Worm (Caenorhabditis elegans) whole organism, L1 larva: ENCODE measurements around the gene C06H5.6.
"Not testable (repeated sequence)": the region's sequence is repeated elsewhere in the genome, so short reads cannot be mapped to it uniquely, and the experiment has no call there.

Experiments
- C04F5.9 ChIP-seq: sonication (generic microtip); optimal IDR thresholded peaks from 2 replicates; lab custom pipeline; 2016; ENCODE audit warnings: missing genetic modification characterization, missing compliant biosample characterization
- C34B4.2 ChIP-seq: sonication (generic microtip); optimal IDR thresholded peaks from 2 replicates; lab custom pipeline; 2017; ENCODE audit warnings: mild to moderate bottlenecking, missing genetic modification characterization, missing compliant biosample characterization
- F16B12.6 ChIP-seq: fragments of 150-350 bp; optimal IDR thresholded peaks from 2 replicates; lab custom pipeline; 2014; ENCODE audit warnings: missing biosample characterization, missing genetic modification characterization
- ama-1 ChIP-seq: fragments of 150-350 bp; optimal IDR thresholded peaks from 2 replicates; lab custom pipeline; 2014
- blmp-1 ChIP-seq: fragments of 150-350 bp; optimal IDR thresholded peaks from 2 replicates; lab custom pipeline; 2014; ENCODE audit warnings: missing biosample characterization, missing genetic modification characterization
- ceh-82 ChIP-seq, 3 experiments: fragments of 150-350 bp in 1 of 3; sonication (generic microtip) in 2 of 3; optimal IDR thresholded peaks; 2 replicates each; lab custom pipeline; 2014 to 2017; ENCODE audit warnings: missing biosample characterization in 3 of 3, missing genetic modification characterization in 3 of 3
- ceh-88 ChIP-seq: fragments of 200-800 bp; sonication (Bioruptor generic); IDR thresholded peaks from 2 replicates; pipeline ENCODE4 v1.3.6; 2022; ENCODE audit warnings: missing genetic modification characterization, missing compliant biosample characterization
- ces-1 ChIP-seq: fragments of 150-350 bp; optimal IDR thresholded peaks from 2 replicates; lab custom pipeline; 2014; ENCODE audit warnings: missing biosample characterization, missing genetic modification reagents, missing genetic modification characterization
- egl-13 ChIP-seq: sonication (generic microtip); optimal IDR thresholded peaks from 2 replicates; lab custom pipeline; 2016; ENCODE audit warnings: missing genotype, missing genetic modification reagents, missing genetic modification characterization, missing compliant biosample characterization
- egl-27 ChIP-seq, 2 experiments: fragments of 150-350 bp in 1 of 2; sonication (generic microtip); optimal IDR thresholded peaks; 3 replicates each; lab custom pipeline; 2017 to 2018; ENCODE audit warnings: missing biosample characterization in 2 of 2, missing genetic modification characterization in 2 of 2, missing genetic modification reagents in 2 of 2
- elt-2 ChIP-seq: sonication (generic microtip); optimal IDR thresholded peaks from 2 replicates; lab custom pipeline; 2016; ENCODE audit warnings: missing genetic modification characterization, mild to moderate bottlenecking, inconsistent platforms, missing compliant biosample characterization, missing genetic modification reagents
- ets-5 ChIP-seq: fragments of 200-800 bp; sonication (Bioruptor generic); IDR thresholded peaks from 2 replicates; pipeline ENCODE4 v1.3.6; 2022; ENCODE audit warnings: missing genetic modification characterization, missing compliant biosample characterization
- fkh-10 ChIP-seq: sonication (generic microtip); optimal IDR thresholded peaks from 2 replicates; lab custom pipeline; 2017; ENCODE audit warnings: missing biosample characterization, missing genetic modification reagents, missing genetic modification characterization
- grh-1 ChIP-seq: fragments of 200-800 bp; sonication (Bioruptor generic); IDR thresholded peaks from 2 replicates; pipeline ENCODE4 v1.3.6; 2022; ENCODE audit warnings: missing genetic modification reagents, missing genetic modification characterization, missing compliant biosample characterization
- isw-1 ChIP-seq: fragments of 200-800 bp; sonication (Bioruptor generic); IDR thresholded peaks from 2 replicates; pipeline ENCODE4 v1.3.6; 2022; ENCODE audit warnings: missing genetic modification characterization, missing compliant biosample characterization
- lin-15B ChIP-seq: fragments of 150-350 bp; sonication (generic microtip); optimal IDR thresholded peaks from 3 replicates; lab custom pipeline; 2014; ENCODE audit warnings: missing biosample characterization, missing genetic modification characterization
- lin-39 ChIP-seq: fragments of 150-350 bp; optimal IDR thresholded peaks from 2 replicates; lab custom pipeline; 2014; ENCODE audit warnings: missing biosample characterization, missing genetic modification reagents, missing genetic modification characterization
- lsy-2 ChIP-seq, 2 experiments: fragments of 150-350 bp; optimal IDR thresholded peaks; 2 replicates each; lab custom pipeline; 2014; ENCODE audit warnings: missing biosample characterization in 2 of 2, missing genetic modification characterization in 2 of 2
- mab-9 ChIP-seq: fragments of 200-800 bp; sonication (Bioruptor generic); IDR thresholded peaks from 2 replicates; pipeline ENCODE4 v1.3.6; 2022; ENCODE audit warnings: missing genetic modification reagents, missing genetic modification characterization, missing compliant biosample characterization
- nhr-12 ChIP-seq: sonication (generic microtip); optimal IDR thresholded peaks from 2 replicates; lab custom pipeline; 2017; ENCODE audit warnings: missing biosample characterization, missing genetic modification characterization
- nhr-20 ChIP-seq: sonication (generic microtip); optimal IDR thresholded peaks from 2 replicates; lab custom pipeline; 2016; ENCODE audit warnings: mild to moderate bottlenecking, missing genetic modification characterization, missing compliant biosample characterization
- nhr-47 ChIP-seq: sonication (generic microtip); optimal IDR thresholded peaks from 2 replicates; lab custom pipeline; 2016; ENCODE audit warnings: mild to moderate bottlenecking, missing genetic modification characterization, moderate library complexity, missing compliant biosample characterization
- nhr-71 ChIP-seq: sonication (generic microtip); optimal IDR thresholded peaks from 2 replicates; lab custom pipeline; 2016; ENCODE audit warnings: mild to moderate bottlenecking, missing genetic modification characterization, moderate library complexity, missing compliant biosample characterization
- nhr-76 ChIP-seq: sonication (generic microtip); optimal IDR thresholded peaks from 2 replicates; lab custom pipeline; 2017; ENCODE audit warnings: missing biosample characterization, missing genetic modification characterization
- nhr-84 ChIP-seq: sonication (generic microtip); optimal IDR thresholded peaks from 2 replicates; lab custom pipeline; 2017; ENCODE audit warnings: missing biosample characterization, missing genetic modification characterization
- pqm-1 ChIP-seq: sonication (generic microtip); optimal IDR thresholded peaks from 3 replicates; lab custom pipeline; 2017; ENCODE audit warnings: missing biosample characterization, missing genetic modification characterization
- rnt-1 ChIP-seq: sonication (generic microtip); optimal IDR thresholded peaks from 2 replicates; lab custom pipeline; 2016; ENCODE audit warnings: mild to moderate bottlenecking, missing genetic modification characterization, moderate library complexity, missing compliant biosample characterization
- skn-1 ChIP-seq: fragments of 150-350 bp; optimal IDR thresholded peaks from 2 replicates; lab custom pipeline; 2014; ENCODE audit warnings: missing biosample characterization, missing genetic modification characterization
- snpc-4 ChIP-seq: fragments of 150-350 bp; optimal IDR thresholded peaks from 2 replicates; lab custom pipeline; 2014; ENCODE audit warnings: missing biosample characterization, missing genetic modification characterization
- snu-23 ChIP-seq: sonication (generic microtip); optimal IDR thresholded peaks from 2 replicates; lab custom pipeline; 2016; ENCODE audit warnings: missing genetic modification characterization, missing compliant biosample characterization
- swsn-7 ChIP-seq: sonication (generic microtip); optimal IDR thresholded peaks from 2 replicates; lab custom pipeline; 2016; ENCODE audit warnings: missing genetic modification characterization, missing compliant biosample characterization
- tbx-2 ChIP-seq: sonication (generic microtip); optimal IDR thresholded peaks from 2 replicates; lab custom pipeline; 2016; ENCODE audit warnings: missing genetic modification characterization, missing compliant biosample characterization
- unc-98 ChIP-seq: fragments of 200-800 bp; sonication (Bioruptor generic); IDR thresholded peaks from 2 replicates; pipeline ENCODE4 v1.3.6; 2022; ENCODE audit warnings: missing genetic modification characterization, missing compliant biosample characterization
- vab-15 ChIP-seq: sonication (generic microtip); optimal IDR thresholded peaks from 2 replicates; lab custom pipeline; 2017; ENCODE audit warnings: missing genotype, mild to moderate bottlenecking, missing genetic modification characterization, missing compliant biosample characterization
- xbp-1 ChIP-seq: sonication (generic microtip); optimal IDR thresholded peaks from 2 replicates; lab custom pipeline; 2016; ENCODE audit warnings: missing genetic modification characterization, missing compliant biosample characterization
- zip-4 ChIP-seq: fragments of 200-800 bp; sonication (Bioruptor generic); optimal IDR thresholded peaks from 2 replicates; lab custom pipeline; 2018; ENCODE audit warnings: mild to moderate bottlenecking, missing genetic modification characterization, moderate library complexity, missing compliant biosample characterization
- ztf-4 ChIP-seq: fragments of 150-350 bp; optimal IDR thresholded peaks from 2 replicates; lab custom pipeline; 2014; ENCODE audit warnings: missing biosample characterization, missing genetic modification characterization

The C06H5.6 gene

ce11 chrV:17903829-17904228 lies 15.0 kb upstream of the C06H5.6 start, which contains the start of gene C06H5.14:
Gene C06H5.14 (plus strand): TSS chrV:17904129.
- TF ChIP-seq nhr-71; nhr-20 (tag; lab: Kevin White, UChicago); xbp-1 (tag; lab: Kevin White, UChicago): not testable (repeated sequence)

ce11 chrV:17899503-17899902 lies 10.7 kb upstream of the C06H5.6 start, which contains the start of gene fbxa-157:
Gene fbxa-157 (plus strand): TSS chrV:17899803.
- no peak for TF ChIP-seq blmp-1

- not testable (repeated sequence) for TF ChIP-seq vab-15 (tag; lab: Kevin White, UChicago); snu-23 (GFP tag; lab: Kevin White, UChicago); tbx-2 (tag; lab: Kevin White, UChicago)
Measured at ce11 chrV:17897646-17898045, 8.9 kb upstream of the C06H5.6 start, which contains the start of gene C06H5.13. Gene C06H5.13 (minus strand): TSS chrV:17897746.

ce11 chrV:17896736-17897353 lies 8.1 kb upstream of the C06H5.6 start, which contains the start of gene fbxa-156:
Gene fbxa-156 (minus strand): TSS chrV:17896786.
- TF ChIP-seq pqm-1 (tag; lab: Kevin White, UChicago): no peak
- peak; percentile 25 for TF ChIP-seq elt-2 (tag; lab: Kevin White, UChicago)

ce11 chrV:17894485-17894884 lies 5.7 kb upstream of the C06H5.6 start, which contains the start of gene C06H5.12:
Gene C06H5.12 (plus strand): TSS chrV:17894785.
- TF ChIP-seq vab-15 (tag; lab: Kevin White, UChicago); fkh-10 (GFP tag; lab: Kevin White, UChicago); rnt-1 (tag; lab: Kevin White, UChicago): not testable (repeated sequence)

- not testable (repeated sequence) for TF ChIP-seq blmp-1; nhr-47 (tag; lab: Kevin White, UChicago); F16B12.6
Measured at ce11 chrV:17893959-17894358, 5.2 kb upstream of the C06H5.6 start, which contains the start of gene C06H5.11. Gene C06H5.11 (minus strand): TSS chrV:17894059.

ce11 chrV:17891317-17891716 lies 2.5 kb upstream of the C06H5.6 start:
- TF ChIP-seq tbx-2 (tag; lab: Kevin White, UChicago): no peak
- no peak for TF ChIP-seq swsn-7 (tag; lab: Kevin White, UChicago)
- TF ChIP-seq ceh-88 (GFP tag; lab: Robert Waterston, UW): no peak
- TF ChIP-seq, all 84 proteins: peak for 0

ce11 chrV:17871049-17871448 lies 17.7 kb downstream of the C06H5.6 start, which contains the start of gene phf-14:
Gene phf-14 (plus strand): TSS chrV:17871393.
- TF ChIP-seq ceh-82 (tag; optimal IDR thresholded peaks at IDR 0.05; lab: Kevin White, UChicago): peak; percentile 48 to 69 (median 53)
- peak; percentile 9 for TF ChIP-seq egl-13 (tag; lab: Kevin White, UChicago)
- no peak for TF ChIP-seq unc-98 (GFP tag; lab: Robert Waterston, UW)
- no peak for TF ChIP-seq C34B4.2 (tag; lab: Kevin White, UChicago)
- no peak for TF ChIP-seq mab-9 (GFP tag; lab: Robert Waterston, UW)
- no peak for TF ChIP-seq nhr-84 (tag; lab: Kevin White, UChicago)
- peak; percentile 19 for TF ChIP-seq skn-1 (tag; lab: Kevin White, UChicago)
- TF ChIP-seq C04F5.9: no peak
- TF ChIP-seq grh-1 (GFP tag; lab: Robert Waterston, UW): no peak
- no peak for TF ChIP-seq fkh-10 (GFP tag; lab: Kevin White, UChicago)
- no peak for TF ChIP-seq ztf-4
- no peak for TF ChIP-seq nhr-12 (tag; lab: Kevin White, UChicago)
- no peak for TF ChIP-seq nhr-71
- TF ChIP-seq egl-27 (tag; optimal IDR thresholded peaks at IDR 0.05; lab: Kevin White, UChicago): no peak
- TF ChIP-seq ceh-88 (GFP tag; lab: Robert Waterston, UW): no peak
- no peak for TF ChIP-seq ces-1 (GFP tag; lab: Kevin White, UChicago)
- no peak for TF ChIP-seq nhr-76 (tag; lab: Kevin White, UChicago)
- peak; percentile 35 for TF ChIP-seq lin-15B (tag; lab: Kevin White, UChicago)
- TF ChIP-seq zip-4 (GFP tag; lab: Kevin White, UChicago): no peak
- TF ChIP-seq snpc-4 (tag; lab: Kevin White, UChicago): peak; percentile 57
- no peak for TF ChIP-seq ets-5 (GFP tag; lab: Robert Waterston, UW)
- TF ChIP-seq isw-1 (GFP tag; lab: Robert Waterston, UW): no peak; the same call in 1 of the 2 replicates
- peak; percentile 60 for TF ChIP-seq xbp-1 (tag; lab: Kevin White, UChicago)
- TF ChIP-seq ama-1 (lab: Kevin White, UChicago): no peak
- peak; percentile 71 to 81 for TF ChIP-seq lsy-2 (tag; optimal IDR thresholded peaks at IDR 0.05; lab: Kevin White, UChicago)
- peak; percentile 30 for TF ChIP-seq lin-39 (tag; lab: Kevin White, UChicago)
